Fruit fly (Drosophila melanogaster): ENCODE measurements around the gene Sec61gamma.

The Sec61gamma gene

DNA sequence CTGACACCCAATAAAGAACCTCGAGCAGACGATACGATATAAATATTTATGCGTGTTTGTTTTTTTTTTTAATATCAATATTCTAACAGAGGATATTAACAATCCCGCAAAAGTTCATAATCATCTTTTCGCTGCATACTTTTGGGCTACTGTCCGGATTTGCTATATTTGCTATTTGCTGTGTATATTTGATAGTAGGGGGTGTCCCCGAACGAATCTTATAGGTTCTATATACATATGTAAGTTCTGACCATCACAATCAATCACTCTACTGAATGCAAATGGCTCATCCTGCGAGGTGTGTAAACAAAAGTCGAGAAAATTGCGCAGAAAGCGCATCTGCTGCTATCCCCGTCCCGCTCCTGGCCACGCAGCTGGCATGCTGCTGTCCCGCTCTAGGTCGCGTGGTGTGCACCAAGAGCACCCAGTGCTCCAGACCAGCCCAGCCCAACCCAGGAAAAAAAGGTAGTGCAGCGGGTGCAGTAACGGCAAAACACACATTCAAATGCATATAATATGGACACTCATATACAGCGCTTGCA is 2.3 kb upstream of the Sec61gamma start:
- TF ChIP-seq psq (optimal IDR thresholded peaks at IDR 0.05) (no peak), Dll (optimal IDR thresholded peaks at IDR 0.05) (no peak), CG8478 (optimal IDR thresholded peaks at IDR 0.05) (peak; percentile 54), pan (optimal IDR thresholded peaks at IDR 0.05) (no peak), EcR (GFP tag; optimal IDR thresholded peaks at IDR 0.05) (no peak), usp (GFP tag; optimal IDR thresholded peaks at IDR 0.05) (no peak)

- TF ChIP-seq pan (optimal IDR thresholded peaks at IDR 0.05) (no peak), CG8478 (optimal IDR thresholded peaks at IDR 0.05) (no peak), EcR (GFP tag; optimal IDR thresholded peaks at IDR 0.05) (no peak), psq (optimal IDR thresholded peaks at IDR 0.05) (no peak), Dll (optimal IDR thresholded peaks at IDR 0.05) (no peak), usp (GFP tag; optimal IDR thresholded peaks at IDR 0.05) (no peak)
Observed at dm6 chrX:19645873-19646541, 2.9 kb downstream of the Sec61gamma start, which contains the start of gene Arp10. Gene Arp10 (minus strand): TSS chrX:19646176.

dm6 chrX:19651757-19652419 is 8.8 kb downstream of the Sec61gamma start, which contains the start of the genes Ranbp21 and Elys:
Gene Ranbp21 (minus strand): TSS chrX:19652269.
Gene Elys (plus strand): TSS chrX:19652305.
- no peak for TF ChIP-seq EcR (GFP tag; optimal IDR thresholded peaks at IDR 0.05)
- no peak for TF ChIP-seq CG8478 (optimal IDR thresholded peaks at IDR 0.05)
- TF ChIP-seq pan (optimal IDR thresholded peaks at IDR 0.05), result no peak
- TF ChIP-seq psq (optimal IDR thresholded peaks at IDR 0.05), result no peak
- TF ChIP-seq usp (GFP tag; optimal IDR thresholded peaks at IDR 0.05), result no peak
- no peak for TF ChIP-seq Dll (optimal IDR thresholded peaks at IDR 0.05)

DNA sequence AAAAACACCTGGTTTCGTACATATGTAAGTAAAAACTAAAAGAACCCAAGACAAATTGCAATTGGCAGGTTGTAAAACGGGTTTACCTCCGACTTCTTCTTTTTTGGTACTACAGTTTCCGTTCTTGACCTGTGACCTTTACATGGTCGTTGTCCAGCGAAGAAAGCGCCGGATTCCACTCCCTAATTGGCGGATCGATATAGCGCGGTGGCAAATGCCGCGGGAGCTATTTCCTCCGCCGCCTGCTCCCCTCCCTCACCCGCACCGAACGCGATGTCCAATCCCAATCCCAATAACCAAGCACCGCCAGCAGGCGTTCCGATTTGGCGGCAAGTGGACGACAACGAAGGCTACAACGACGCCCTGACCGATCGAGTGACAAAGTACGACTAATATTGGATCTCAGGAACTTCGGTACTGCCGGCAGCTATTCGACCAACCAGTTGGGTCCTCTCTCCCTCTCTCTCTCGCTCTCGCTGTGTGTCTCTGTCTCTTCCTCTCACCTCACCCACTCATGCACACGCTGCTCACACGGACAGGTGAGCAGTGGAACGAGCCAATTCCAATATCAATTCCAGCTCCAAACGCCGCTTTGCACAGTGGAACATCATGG is 19.6 kb downstream of the Sec61gamma start:
- TF ChIP-seq Dll (optimal IDR thresholded peaks at IDR 0.05) (peak; percentile 53), pan (optimal IDR thresholded peaks at IDR 0.05) (no peak)

DNA sequence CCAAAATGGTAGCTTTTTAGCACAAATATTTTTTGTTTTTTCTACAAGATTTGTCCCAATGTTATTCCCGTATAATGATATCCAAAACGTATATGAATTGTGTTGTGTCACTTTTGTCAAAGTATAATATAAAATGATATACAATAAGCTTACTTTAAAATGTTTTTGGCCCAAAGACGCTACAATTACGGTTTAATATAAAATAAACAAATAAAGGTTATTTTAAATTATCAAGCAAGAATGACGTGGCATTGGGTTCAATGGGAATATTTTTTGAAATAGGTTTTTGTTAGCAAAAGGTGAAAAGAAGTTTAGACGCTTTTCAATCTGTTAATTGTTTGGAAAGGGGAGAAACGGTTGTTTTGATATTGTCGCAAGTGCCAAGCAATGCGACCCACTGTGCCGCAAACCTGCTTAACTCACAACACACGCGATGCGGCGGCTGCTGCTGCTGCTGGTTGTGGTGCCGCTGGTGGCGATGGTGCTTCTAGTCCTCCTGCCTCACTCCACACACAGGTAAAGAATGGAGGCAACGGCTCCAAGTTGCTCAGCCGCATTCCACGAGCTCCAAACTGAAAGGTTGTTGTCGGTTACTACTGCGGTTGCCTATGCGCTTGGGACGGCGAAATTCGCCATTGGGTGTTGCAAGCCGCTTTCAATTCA is 20.2 kb downstream of the Sec61gamma start:
- peak; percentile 2 for TF ChIP-seq Dll (optimal IDR thresholded peaks at IDR 0.05)
- no peak for TF ChIP-seq psq (optimal IDR thresholded peaks at IDR 0.05)

dm6 chrX:19663859-19664728 is 21.0 kb downstream of the Sec61gamma start, which contains the start of the genes CG14223 and Ssu72:
Gene CG14223 (minus strand): TSS chrX:19663971.
Gene Ssu72 (plus strand): TSS chrX:19664561.
- TF ChIP-seq Dll (optimal IDR thresholded peaks at IDR 0.05) (no peak), CG8478 (optimal IDR thresholded peaks at IDR 0.05) (no peak), EcR (GFP tag; optimal IDR thresholded peaks at IDR 0.05) (no peak), usp (GFP tag; optimal IDR thresholded peaks at IDR 0.05) (no peak), psq (optimal IDR thresholded peaks at IDR 0.05) (no peak), pan (optimal IDR thresholded peaks at IDR 0.05) (no peak)

DNA sequence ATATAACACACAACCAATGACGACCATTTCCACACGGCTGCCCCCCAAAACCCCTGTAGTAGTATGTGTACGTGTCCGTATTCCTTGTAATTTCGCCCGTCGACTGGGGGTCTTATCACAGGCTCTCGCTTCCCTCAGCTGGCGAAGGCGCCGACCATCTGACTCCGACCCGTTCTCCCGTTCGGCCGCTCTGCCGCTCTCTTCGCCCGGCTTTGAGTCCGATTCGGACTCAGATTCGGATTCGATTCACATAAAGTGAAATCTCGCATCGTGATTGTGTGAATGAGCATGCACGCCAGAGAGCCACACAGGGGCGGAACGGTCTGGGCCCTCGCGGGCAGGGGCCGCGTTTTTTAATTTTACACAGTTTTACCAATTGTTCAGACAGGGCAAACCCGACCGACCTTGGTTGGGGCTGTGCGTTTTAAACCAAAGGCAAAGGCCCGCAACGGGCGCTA is 22.6 kb downstream of the Sec61gamma start:
- TF ChIP-seq psq (optimal IDR thresholded peaks at IDR 0.05) (no peak), Dll (optimal IDR thresholded peaks at IDR 0.05) (peak; percentile 19)

- TF ChIP-seq pan (optimal IDR thresholded peaks at IDR 0.05) (no peak), psq (optimal IDR thresholded peaks at IDR 0.05) (no peak), CG8478 (optimal IDR thresholded peaks at IDR 0.05) (no peak), Dll (optimal IDR thresholded peaks at IDR 0.05) (peak; percentile 14)
Observed at dm6 chrX:19666991-19667409, 23.9 kb downstream of the Sec61gamma start, which contains the start of gene Zw. Gene Zw (plus strand): TSS chrX:19667252.

DNA sequence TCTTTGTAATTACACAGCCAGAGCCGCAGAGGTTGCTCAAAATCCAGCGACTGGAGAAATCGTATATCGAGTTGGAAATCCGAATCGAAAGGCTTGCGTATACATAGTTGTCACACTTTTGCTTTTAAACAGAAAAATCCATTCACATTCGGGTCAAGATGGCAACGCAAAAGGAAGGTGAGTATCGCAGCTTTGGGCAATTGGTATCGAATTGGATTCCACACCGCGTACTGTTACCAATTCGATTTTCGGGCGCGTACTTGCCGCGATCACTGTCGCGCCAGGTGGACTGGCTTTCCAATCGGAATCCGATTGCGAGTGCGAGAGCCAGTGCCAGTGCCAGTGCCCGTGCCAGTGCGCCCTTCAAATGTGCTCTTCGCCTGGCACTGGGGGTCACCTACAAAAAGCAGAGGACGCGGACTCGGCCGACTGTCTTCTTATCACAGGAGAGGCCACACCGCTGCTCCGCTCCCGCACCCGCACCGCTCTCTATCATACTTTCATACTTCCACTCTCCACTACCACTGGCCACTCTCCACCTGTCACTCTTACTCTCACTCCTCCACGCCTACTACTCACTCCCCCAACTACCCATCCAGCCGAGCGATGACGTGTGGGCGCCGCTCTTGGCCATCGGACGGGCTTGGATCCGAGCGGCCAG is 24.4 kb downstream of the Sec61gamma start:
- TF ChIP-seq Dll (optimal IDR thresholded peaks at IDR 0.05) (no peak), CG8478 (optimal IDR thresholded peaks at IDR 0.05) (no peak), EcR (GFP tag; optimal IDR thresholded peaks at IDR 0.05) (no peak), usp (GFP tag; optimal IDR thresholded peaks at IDR 0.05) (no peak), psq (optimal IDR thresholded peaks at IDR 0.05) (no peak), pan (optimal IDR thresholded peaks at IDR 0.05) (no peak)

DNA sequence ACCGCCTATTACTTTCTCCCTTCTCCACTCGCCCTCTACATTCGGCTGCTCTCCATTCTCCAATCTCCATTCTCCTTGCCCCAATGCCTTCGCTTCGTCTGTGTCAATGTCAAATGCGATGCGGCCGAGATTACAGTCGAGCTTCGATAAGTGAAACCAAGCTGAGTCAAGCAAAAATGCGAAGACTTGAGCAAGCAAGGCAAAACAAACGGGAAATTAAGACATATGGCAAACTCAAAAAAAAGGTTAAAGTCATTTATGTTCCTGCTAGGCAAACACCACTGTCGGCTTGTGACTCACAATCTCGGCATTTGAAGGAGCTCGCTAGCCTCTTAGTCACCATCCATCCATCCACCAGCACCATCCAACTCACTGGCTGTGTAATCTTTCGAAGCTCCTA is 25.3 kb downstream of the Sec61gamma start:
- TF ChIP-seq pan (optimal IDR thresholded peaks at IDR 0.05) (no peak), Dll (optimal IDR thresholded peaks at IDR 0.05) (no peak)

dm6 chrX:19675662-19676061 is 32.5 kb downstream of the Sec61gamma start, which contains the start of gene et:
Gene et (minus strand): TSS chrX:19675891.
- TF ChIP-seq CG8478 (optimal IDR thresholded peaks at IDR 0.05) (no peak), pan (optimal IDR thresholded peaks at IDR 0.05) (no peak), EcR (GFP tag; optimal IDR thresholded peaks at IDR 0.05) (no peak)
